Fruit fly (Drosophila melanogaster): ENCODE results near the gene CG3176.

The CG3176 gene

dm6 chrX:520215-520861 is 38.7 kb downstream of the CG3176 start:
- no peak for TF ChIP-seq CG17801 (GFP tag; optimal IDR thresholded peaks at IDR 0.05; ENCODE audit: partially characterized antibody)

dm6 chrX:521683-522082 is 40.0 kb downstream of the CG3176 start:
- no peak for TF ChIP-seq CG17801 (GFP tag; optimal IDR thresholded peaks at IDR 0.05; ENCODE audit: partially characterized antibody)

DNA sequence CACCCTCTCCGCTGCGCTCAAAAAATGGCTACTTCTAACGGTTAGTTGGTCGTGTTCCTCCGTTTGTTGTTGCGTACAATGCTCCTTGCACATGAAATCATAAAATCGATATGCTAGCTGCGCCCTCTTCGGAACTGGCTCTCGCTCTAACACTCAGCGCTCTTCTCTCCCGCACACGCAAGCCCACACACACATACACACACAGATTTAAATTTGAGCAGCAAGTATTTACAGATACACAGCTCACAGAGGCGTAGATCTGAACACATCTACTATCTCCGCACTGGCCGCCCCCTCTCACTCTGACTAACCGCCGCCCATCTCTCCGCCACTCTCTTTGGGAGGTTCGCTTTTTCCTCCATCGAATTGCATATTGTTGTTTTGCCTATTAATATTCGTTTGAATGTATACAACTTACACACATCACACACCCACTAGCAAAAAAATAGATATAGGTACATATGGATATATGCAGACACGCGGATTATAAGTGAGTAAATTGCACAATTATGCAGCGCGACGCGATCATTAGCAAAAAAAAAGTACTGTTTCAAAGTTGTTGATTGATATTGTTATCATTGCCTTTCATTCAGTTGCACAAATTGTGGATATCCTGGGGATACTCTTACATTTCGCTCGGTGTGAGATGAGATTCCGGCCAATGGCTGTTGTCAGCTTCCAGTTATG is 40.8 kb downstream of the CG3176 start:
- TF ChIP-seq CG17801 (GFP tag; optimal IDR thresholded peaks at IDR 0.05; ENCODE audit: partially characterized antibody) = peak; percentile 81

- peak; percentile 99 for TF ChIP-seq CG17801 (GFP tag; optimal IDR thresholded peaks at IDR 0.05; ENCODE audit: partially characterized antibody)
Measured at dm6 chrX:523179-523851, 41.7 kb downstream of the CG3176 start, which contains the start of gene elav. elav (minus strand) TSS chrX:523226.

DNA sequence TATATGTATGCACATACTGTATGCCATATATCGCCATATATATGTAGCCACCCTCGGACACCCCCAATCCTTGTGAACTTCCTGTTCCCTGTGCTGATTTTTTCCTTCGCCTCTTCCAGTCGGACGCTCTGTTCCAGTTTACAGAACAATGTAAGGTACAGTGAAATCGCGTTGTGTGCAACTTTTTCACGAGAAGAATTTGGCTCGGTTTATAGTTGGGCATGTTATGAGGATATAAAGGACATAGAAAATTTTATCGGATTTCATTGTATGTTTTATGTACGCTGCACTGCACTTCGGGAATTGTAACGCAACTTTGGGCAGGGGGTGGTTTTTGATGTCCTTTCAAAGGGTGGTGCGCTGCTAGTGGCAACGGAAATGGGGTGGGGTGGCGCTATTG is 42.7 kb downstream of the CG3176 start:
- TF ChIP-seq CG17801 (GFP tag; optimal IDR thresholded peaks at IDR 0.05; ENCODE audit: partially characterized antibody) = no peak

- no peak for TF ChIP-seq CG17801 (GFP tag; optimal IDR thresholded peaks at IDR 0.05; ENCODE audit: partially characterized antibody)
Measured at dm6 chrX:525610-526009, 43.9 kb downstream of the CG3176 start.

dm6 chrX:526479-527071 is 44.9 kb downstream of the CG3176 start:
- TF ChIP-seq CG17801 (GFP tag; optimal IDR thresholded peaks at IDR 0.05; ENCODE audit: partially characterized antibody) = no peak

- TF ChIP-seq CG17801 (GFP tag; optimal IDR thresholded peaks at IDR 0.05; ENCODE audit: partially characterized antibody) = no peak
Measured at dm6 chrX:529724-530603, 48.3 kb downstream of the CG3176 start, which contains the start of the genes CG4293 and Appl. CG4293 (minus strand) TSS chrX:530291. Appl (plus strand) TSS chrX:530501.

Data from ovary, adult (tissue).